Worm (Caenorhabditis elegans): ENCODE data around the gene T06A10.106.

Gene T06A10.106

DNA sequence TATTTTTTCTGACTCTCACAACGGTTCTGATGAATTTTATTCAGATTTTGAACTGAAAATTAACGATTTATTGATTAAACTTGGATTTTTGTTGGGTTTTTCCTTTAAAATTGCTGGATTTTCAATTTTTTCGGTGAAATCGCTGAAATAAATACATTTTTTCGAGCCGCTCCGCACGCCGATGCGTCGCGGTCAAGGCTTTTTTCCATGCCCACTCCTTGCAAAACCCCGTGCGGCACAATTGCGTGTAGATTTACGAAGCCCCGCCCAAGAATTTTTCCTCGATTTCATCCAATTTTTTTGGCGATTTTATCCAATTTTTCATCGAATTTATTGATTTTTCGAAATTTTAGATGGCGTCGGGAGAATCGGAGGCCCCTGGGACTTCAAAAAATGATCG lies 3.3 kb downstream of the T06A10.106 start, which contains the start of gene gtsf-1 (continued):
- peak; percentile 53 for TF ChIP-seq hpl-2 (GFP tag; optimal IDR thresholded peaks at IDR 0.05)
- peak; percentile 76 to 79 for TF ChIP-seq efl-1 (optimal IDR thresholded peaks at IDR 0.05)
- peak; percentile 70 to 97 for TF ChIP-seq efl-1 (GFP tag; optimal IDR thresholded peaks at IDR 0.05 in 1 of 2)
- peak; percentile 61 for TF ChIP-seq unc-86 (tag; optimal IDR thresholded peaks at IDR 0.05)
- peak; percentile 85 for TF ChIP-seq nhr-71 (tag; optimal IDR thresholded peaks at IDR 0.05)
- peak; percentile 20 for TF ChIP-seq elt-2 (tag; optimal IDR thresholded peaks at IDR 0.05)
- TF ChIP-seq nhr-85 (tag) = peak; percentile 83
- TF ChIP-seq dsc-1 (tag; optimal IDR thresholded peaks at IDR 0.05) = peak; percentile 69
- TF ChIP-seq dpl-1 (GFP tag; optimal IDR thresholded peaks at IDR 0.05) = peak; percentile 59 to 77 (median 70)
- peak; percentile 74 for TF ChIP-seq fkh-8 (tag; optimal IDR thresholded peaks at IDR 0.05)
- TF ChIP-seq lsy-2 (tag; optimal IDR thresholded peaks at IDR 0.05) = peak; percentile 77 to 87
- peak; percentile 86 for TF ChIP-seq skn-1 (tag; optimal IDR thresholded peaks at IDR 0.05)
- TF ChIP-seq unc-30 (tag; optimal IDR thresholded peaks at IDR 0.05) = no peak
- TF ChIP-seq swsn-7 (tag; optimal IDR thresholded peaks at IDR 0.05) = peak; percentile 77
- peak; percentile 38 for TF ChIP-seq fkh-10 (GFP tag; optimal IDR thresholded peaks at IDR 0.05)
- TF ChIP-seq unc-130 (tag; optimal IDR thresholded peaks at IDR 0.05) = peak; percentile 82
- peak; percentile 54 for TF ChIP-seq nhr-76 (tag; optimal IDR thresholded peaks at IDR 0.05)
- TF ChIP-seq zip-4 (GFP tag; optimal IDR thresholded peaks at IDR 0.05) = peak; percentile 1
- peak; percentile 57 for TF ChIP-seq mef-2 (tag; optimal IDR thresholded peaks at IDR 0.05)
- peak; percentile 46 for TF ChIP-seq pax-3 (tag; optimal IDR thresholded peaks at IDR 0.05)

DNA sequence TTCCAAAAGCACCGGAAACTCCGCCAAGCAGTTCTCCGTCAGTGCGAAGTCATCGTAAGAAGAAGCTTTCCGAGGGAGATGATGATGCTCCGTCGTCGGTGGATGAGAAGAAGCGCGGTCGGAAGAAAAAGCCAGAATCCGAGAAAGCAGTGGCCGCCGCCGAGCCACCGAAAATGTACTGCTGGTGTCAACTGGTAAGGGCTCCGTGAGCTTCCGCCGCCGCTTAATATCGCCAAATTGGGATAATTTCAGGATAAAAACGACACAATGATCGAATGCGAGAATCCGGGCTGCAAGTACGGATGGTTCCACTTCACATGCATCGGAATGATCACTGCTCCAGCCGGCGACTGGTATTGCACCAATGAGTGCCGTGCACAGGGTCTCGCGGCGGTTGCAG lies 3.9 kb downstream of the T06A10.106 start:
- TF ChIP-seq ceh-90 (tag; optimal IDR thresholded peaks at IDR 0.05) = no peak
- no peak for TF ChIP-seq efl-1 (optimal IDR thresholded peaks at IDR 0.05)
- peak in 1 of 2 experiments; percentile 0 for TF ChIP-seq efl-1 (GFP tag; optimal IDR thresholded peaks at IDR 0.05 in 1 of 2)

DNA sequence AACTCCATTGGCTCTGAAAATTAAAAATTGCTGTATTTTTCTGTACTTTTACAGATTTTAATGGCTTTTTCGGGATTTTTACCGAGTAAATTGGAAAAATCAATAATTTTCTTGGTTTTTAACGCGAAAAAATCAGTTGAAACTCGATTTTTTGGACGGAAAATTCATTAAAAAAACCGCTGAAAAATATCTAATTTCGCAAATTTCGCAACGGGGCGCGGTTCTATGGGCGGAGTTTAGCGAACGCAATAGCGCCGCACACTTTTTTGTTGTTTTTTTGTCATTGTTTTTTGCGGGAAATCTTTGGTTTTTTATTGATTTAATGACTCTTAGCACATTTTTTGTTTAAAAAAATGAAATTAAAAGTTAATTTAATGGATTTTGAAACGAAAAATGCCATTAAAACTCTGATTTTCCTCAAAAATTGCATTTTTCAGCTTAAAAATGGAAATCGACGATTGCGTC lies 5.3 kb downstream of the T06A10.106 start, which contains the start of the genes mel-46 and lsy-13:
mel-46 (minus strand) TSS at position 51 of the 465 bp plus-strand sequence.
lsy-13 (plus strand) TSS at position 440 of the 465 bp plus-strand sequence.
- TF ChIP-seq dsc-1 (tag; optimal IDR thresholded peaks at IDR 0.05) (peak; percentile 9), fkh-4 (tag; optimal IDR thresholded peaks at IDR 0.05; ENCODE audit: borderline replicate concordance) (no peak), ces-1 (GFP tag; optimal IDR thresholded peaks at IDR 0.05) (no peak), hlh-17 (GFP tag; optimal IDR thresholded peaks at IDR 0.05; ENCODE audit: borderline replicate concordance) (no peak), efl-1 (optimal IDR thresholded peaks at IDR 0.05) (peak; percentile 42 to 43), efl-1 (GFP tag; optimal IDR thresholded peaks at IDR 0.05 in 1 of 2) (peak; percentile 48 to 81), unc-30 (tag; optimal IDR thresholded peaks at IDR 0.05) (no peak), C34B4.2 (tag; optimal IDR thresholded peaks at IDR 0.05) (no peak), pqm-1 (tag; optimal IDR thresholded peaks at IDR 0.05) (no peak), hlh-4 (tag; optimal IDR thresholded peaks at IDR 0.05) (no peak), C16A3.4 (tag; optimal IDR thresholded peaks at IDR 0.05) (peak; percentile 62), nhr-237 (tag; optimal IDR thresholded peaks at IDR 0.05) (no peak), pag-3 (tag; optimal IDR thresholded peaks at IDR 0.05; ENCODE audit: borderline replicate concordance, insufficient read depth) (no peak), nhr-85 (tag) (no peak), nhr-84 (tag; optimal IDR thresholded peaks at IDR 0.05) (no peak), swsn-7 (tag; optimal IDR thresholded peaks at IDR 0.05) (no peak), nhr-19 (GFP tag; conservative IDR thresholded peaks at IDR 0.05) (peak; percentile 10; the same call in 1 of the 2 replicates), nhr-12 (tag; optimal IDR thresholded peaks at IDR 0.05) (no peak), elt-2 (tag; optimal IDR thresholded peaks at IDR 0.05) (no peak), ztf-4 (tag; optimal IDR thresholded peaks at IDR 0.05) (no peak), grh-1 (GFP tag; IDR thresholded peaks at IDR 0.05) (no peak), alr-1 (tag; optimal IDR thresholded peaks at IDR 0.05; ENCODE audit: borderline replicate concordance) (no peak), blmp-1 (tag; optimal IDR thresholded peaks at IDR 0.05) (peak; percentile 20), ceh-88 (GFP tag; IDR thresholded peaks at IDR 0.05) (no peak), efl-3 (GFP tag; optimal IDR thresholded peaks at IDR 0.05) (no peak), dpl-1 (GFP tag; optimal IDR thresholded peaks at IDR 0.05) (peak; percentile 25 to 49 (median 37)), mep-1 (tag; optimal IDR thresholded peaks at IDR 0.05) (peak; percentile 53), nhr-71 (tag; optimal IDR thresholded peaks at IDR 0.05) (peak; percentile 53), zag-1 (tag; optimal IDR thresholded peaks at IDR 0.05) (no peak), nhr-77 (tag; optimal IDR thresholded peaks at IDR 0.05) (no peak), sptf-1 (tag; optimal IDR thresholded peaks at IDR 0.05) (no peak), lir-3 (tag; optimal IDR thresholded peaks at IDR 0.05; ENCODE audit: poor library complexity) (no peak), mdl-1 (tag; optimal IDR thresholded peaks at IDR 0.05) (no peak), vab-15 (tag; optimal IDR thresholded peaks at IDR 0.05) (no peak), zip-4 (GFP tag; optimal IDR thresholded peaks at IDR 0.05) (peak; percentile 62), lsy-2 (tag; optimal IDR thresholded peaks at IDR 0.05) (peak; percentile 56 to 71), ama-1 (optimal IDR thresholded peaks at IDR 0.05) (no peak), fos-1 (tag; optimal IDR thresholded peaks at IDR 0.05) (no peak)
